Fruit fly (Drosophila melanogaster) whole organism, embryonic: ENCODE measurements around the gene CG13457.

Experiments
- Atf3 ChIP-seq: fragments of 200-800 bp; sonication (Bioruptor generic); optimal IDR thresholded peaks from 3 replicates; lab custom pipeline; 2016; ENCODE audit warnings: missing biosample characterization, missing genetic modification characterization
- CG11093 ChIP-seq: fragments of 200-800 bp; sonication (Bioruptor generic); IDR thresholded peaks from 3 replicates; pipeline ENCODE4 v1.3.6; 2022; ENCODE audit warnings: missing biosample characterization, missing genetic modification characterization
- CG11504 ChIP-seq: fragments of 200-800 bp; sonication (Bioruptor generic); optimal IDR thresholded peaks from 3 replicates; lab custom pipeline; 2019; ENCODE audit warnings: missing biosample characterization, mild to moderate bottlenecking, missing genetic modification characterization, moderate library complexity
- CG1233 ChIP-seq: fragments of 200-800 bp; sonication (Bioruptor generic); optimal IDR thresholded peaks from 4 replicates; lab custom pipeline; 2018; ENCODE audit warnings: missing biosample characterization, mild to moderate bottlenecking, missing genetic modification characterization
- CG14667 ChIP-seq: fragments of 200-800 bp; sonication (Bioruptor generic); IDR thresholded peaks from 2 replicates; pipeline ENCODE4 v1.3.6; 2022; ENCODE audit warnings: missing biosample characterization, missing genetic modification characterization
- CG14965 ChIP-seq: fragments of 200-800 bp; sonication (Bioruptor generic); optimal IDR thresholded peaks from 2 replicates; lab custom pipeline; 2016; ENCODE audit warnings: missing biosample characterization, missing genetic modification characterization, borderline replicate concordance
- CG17328 ChIP-seq: fragments of 200-800 bp; sonication (Bioruptor generic); IDR thresholded peaks from 2 replicates; pipeline ENCODE4 v1.3.6; 2022; ENCODE audit warnings: missing biosample characterization, missing genetic modification characterization
- CG17568 ChIP-seq: fragments of 200-800 bp; sonication (Bioruptor generic); optimal IDR thresholded peaks from 2 replicates; lab custom pipeline; 2018; ENCODE audit warnings: missing biosample characterization, mild to moderate bottlenecking, missing genetic modification characterization, moderate library complexity
- CG1792 ChIP-seq: fragments of 200-800 bp; sonication (Bioruptor generic); optimal IDR thresholded peaks from 2 replicates; lab custom pipeline; 2016; ENCODE audit warnings: missing biosample characterization, missing genetic modification characterization
- CG1832 ChIP-seq: fragments of 200-800 bp; sonication (Bioruptor generic); optimal IDR thresholded peaks from 2 replicates; lab custom pipeline; 2017; ENCODE audit warnings: missing biosample characterization, mild to moderate bottlenecking, missing genetic modification characterization, inconsistent platforms
- CG2202 ChIP-seq: fragments of 200-800 bp; sonication (Bioruptor generic); optimal IDR thresholded peaks from 2 replicates; lab custom pipeline; 2018; ENCODE audit warnings: missing biosample characterization, mild to moderate bottlenecking, missing genetic modification characterization
- CG2678 ChIP-seq: fragments of 200-800 bp; sonication (Bioruptor generic); optimal IDR thresholded peaks from 3 replicates; lab custom pipeline; 2019; ENCODE audit warnings: missing biosample characterization, mild to moderate bottlenecking, missing genetic modification characterization, moderate library complexity
- CG2875 ChIP-seq: fragments of 200-800 bp; sonication (Bioruptor generic); optimal IDR thresholded peaks from 2 replicates; lab custom pipeline; 2017; ENCODE audit warnings: missing biosample characterization, mild to moderate bottlenecking, missing genetic modification characterization, missing genetic modification reagents
- CG30020 ChIP-seq: fragments of 200-800 bp; optimal IDR thresholded peaks from 2 replicates; lab custom pipeline; 2019; ENCODE audit warnings: missing biosample characterization, mild to moderate bottlenecking, missing genetic modification characterization, moderate library complexity
- CG32772 ChIP-seq: fragments of 200-800 bp; sonication (Bioruptor generic); IDR thresholded peaks from 2 replicates; pipeline ENCODE4 v1.3.6; 2022; ENCODE audit warnings: missing biosample characterization, missing genetic modification characterization
- CG3407 ChIP-seq: fragments of 200-800 bp; sonication (Bioruptor generic); optimal IDR thresholded peaks from 2 replicates; lab custom pipeline; 2018; ENCODE audit warnings: missing biosample characterization, mild to moderate bottlenecking, missing genetic modification characterization
- CG4328 ChIP-seq: fragments of 200-800 bp; sonication (Bioruptor generic); optimal IDR thresholded peaks from 3 replicates; lab custom pipeline; 2017; ENCODE audit warnings: missing biosample characterization, missing genetic modification reagents, missing genetic modification characterization
- CG4707 ChIP-seq: fragments of 200-800 bp; sonication (Bioruptor generic); optimal IDR thresholded peaks from 2 replicates; lab custom pipeline; 2018; ENCODE audit warnings: missing biosample characterization, mild to moderate bottlenecking, missing genetic modification characterization, moderate library complexity
- CG7745 ChIP-seq: fragments of 200-800 bp; sonication (Bioruptor generic); optimal IDR thresholded peaks from 2 replicates; lab custom pipeline; 2018; ENCODE audit warnings: missing biosample characterization, mild to moderate bottlenecking, missing genetic modification characterization, moderate library complexity
- CoRest ChIP-seq: fragments of 200-800 bp; sonication (Bioruptor generic); optimal IDR thresholded peaks from 3 replicates; lab custom pipeline; 2018; ENCODE audit warnings: missing biosample characterization, mild to moderate bottlenecking, missing genetic modification characterization, moderate library complexity
- Drgx ChIP-seq: fragments of 200-800 bp; sonication (Bioruptor generic); IDR thresholded peaks from 2 replicates; pipeline ENCODE4 v1.3.6; 2022; ENCODE audit warnings: missing biosample characterization, missing genetic modification characterization
- Ets65A ChIP-seq: fragments of 200-800 bp; sonication (Bioruptor generic); peaks from one replicate; lab custom pipeline; 2016; ENCODE audit warnings: missing biosample characterization, missing genetic modification characterization
- H15 ChIP-seq: fragments of 200-800 bp; sonication (Bioruptor generic); IDR thresholded peaks from 3 replicates; pipeline ENCODE4 v1.3.6; 2022; ENCODE audit warnings: missing biosample characterization, missing genetic modification characterization
- HLH4C ChIP-seq: fragments of 200-800 bp; sonication (Bioruptor generic); IDR thresholded peaks from 3 replicates; pipeline ENCODE4 v1.3.6; 2022; ENCODE audit warnings: missing biosample characterization, missing genetic modification characterization; ENCODE audit not compliant: partially characterized antibody
- HmgZ ChIP-seq: fragments of 200-800 bp; sonication (Bioruptor generic); optimal IDR thresholded peaks from 2 replicates; lab custom pipeline; 2018; ENCODE audit warnings: missing biosample characterization, mild to moderate bottlenecking, missing genetic modification characterization
- Hmr ChIP-seq: fragments of 200-800 bp; sonication (Bioruptor generic); optimal IDR thresholded peaks from 3 replicates; lab custom pipeline; 2017; ENCODE audit warnings: mild to moderate bottlenecking, missing biosample characterization, missing genetic modification reagents, missing genetic modification characterization
- Jarid2 ChIP-seq: fragments of 200-800 bp; sonication (Bioruptor generic); optimal IDR thresholded peaks from 3 replicates; lab custom pipeline; 2017; ENCODE audit warnings: mild to moderate bottlenecking, missing biosample characterization, missing genetic modification reagents, missing genetic modification characterization
- NC2β ChIP-seq: fragments of 200-800 bp; sonication (Bioruptor generic); optimal IDR thresholded peaks from 2 replicates; lab custom pipeline; 2016; ENCODE audit warnings: missing biosample characterization, missing genetic modification characterization
- Oli ChIP-seq: fragments of 200-800 bp; sonication (Bioruptor generic); optimal IDR thresholded peaks from 2 replicates; lab custom pipeline; 2018; ENCODE audit warnings: missing biosample characterization, mild to moderate bottlenecking, missing genetic modification characterization, moderate library complexity
- Rfx ChIP-seq: fragments of 200-800 bp; sonication (Bioruptor generic); IDR thresholded peaks from 2 replicates; pipeline ENCODE4 v1.3.6; 2022; ENCODE audit warnings: missing biosample characterization, missing genetic modification characterization
- Usf ChIP-seq: fragments of 200-800 bp; sonication (Bioruptor generic); optimal IDR thresholded peaks from 2 replicates; lab custom pipeline; 2017; ENCODE audit warnings: missing genotype, missing biosample characterization, missing genetic modification characterization
- btn ChIP-seq: fragments of 200-800 bp; sonication (Bioruptor generic); optimal IDR thresholded peaks from 2 replicates; lab custom pipeline; 2016; ENCODE audit warnings: missing biosample characterization, missing genetic modification characterization
- cas ChIP-seq: fragments of 200-800 bp; sonication (Bioruptor generic); IDR thresholded peaks from 2 replicates; pipeline ENCODE4 v1.3.6; 2022; ENCODE audit warnings: missing biosample characterization, missing genetic modification characterization
- insv ChIP-seq, 2 experiments: fragments of 200-800 bp; sonication (Bioruptor generic); optimal IDR thresholded peaks; 3 replicates each; lab custom pipeline; 2016 to 2018; ENCODE audit warnings: missing biosample characterization in 2 of 2, missing genetic modification characterization in 2 of 2
- inv ChIP-seq: fragments of 200-800 bp; sonication (Bioruptor generic); IDR thresholded peaks from 2 replicates; pipeline ENCODE4 v1.3.6; 2022; ENCODE audit warnings: missing biosample characterization, missing genetic modification characterization; ENCODE audit not compliant: partially characterized antibody
- jing ChIP-seq: fragments of 200-800 bp; sonication (Bioruptor generic); optimal IDR thresholded peaks from 2 replicates; lab custom pipeline; 2018; ENCODE audit warnings: missing biosample characterization, mild to moderate bottlenecking, missing genetic modification characterization
- lilli ChIP-seq: fragments of 200-800 bp; sonication (Bioruptor generic); optimal IDR thresholded peaks from 3 replicates; lab custom pipeline; 2016; ENCODE audit warnings: missing biosample characterization, missing genetic modification characterization
- peb ChIP-seq: fragments of 200-800 bp; sonication (Bioruptor generic); IDR thresholded peaks from 2 replicates; pipeline ENCODE4 v1.3.6; 2022; ENCODE audit warnings: missing biosample characterization, missing genetic modification characterization
- phol ChIP-seq: fragments of 200-800 bp; sonication (Bioruptor generic); optimal IDR thresholded peaks from 3 replicates; lab custom pipeline; 2018; ENCODE audit warnings: missing biosample characterization, mild to moderate bottlenecking, missing genetic modification characterization, moderate library complexity
- prd ChIP-seq, 3 experiments: fragments of >200 bp in 2 of 3; fragments of 200-800 bp in 1 of 3; sonication (Bioruptor generic) in 1 of 3; optimal IDR thresholded peaks in 2 of 3; IDR thresholded peaks in 1 of 3; 2 replicates in 2 of 3; 3 replicates in 1 of 3; pipeline versions ENCODE4 v1.3.6 to Lab custom; 2017 to 2022; ENCODE audit warnings: missing biosample characterization in 1 of 3, missing genetic modification characterization in 1 of 3
- sc ChIP-seq, 3 experiments: fragments of >200 bp in 2 of 3; fragments of 200-800 bp in 1 of 3; sonication (Bioruptor generic) in 1 of 3; optimal IDR thresholded peaks; 2 replicates in 2 of 3; 3 replicates in 1 of 3; lab custom pipeline; 2017; ENCODE audit warnings: mild to moderate bottlenecking in 1 of 3, missing biosample characterization in 1 of 3, missing genetic modification characterization in 1 of 3, missing genetic modification reagents in 1 of 3
- scrt ChIP-seq: fragments of 200-800 bp; sonication (Bioruptor generic); optimal IDR thresholded peaks from 2 replicates; lab custom pipeline; 2018; ENCODE audit warnings: missing biosample characterization, mild to moderate bottlenecking, missing genetic modification characterization, moderate library complexity
- sens-2 ChIP-seq: fragments of 200-800 bp; sonication (Bioruptor generic); IDR thresholded peaks from 2 replicates; pipeline ENCODE4 v1.3.6; 2022; ENCODE audit warnings: missing biosample characterization, missing genetic modification characterization
- sug ChIP-seq: fragments of 200-800 bp; optimal IDR thresholded peaks from 2 replicates; lab custom pipeline; 2019; ENCODE audit warnings: missing biosample characterization, mild to moderate bottlenecking, missing genetic modification characterization, moderate library complexity
- tin ChIP-seq: fragments of 200-800 bp; sonication (Bioruptor generic); optimal IDR thresholded peaks from 3 replicates; lab custom pipeline; 2016; ENCODE audit warnings: missing biosample characterization, missing genetic modification characterization
- twi ChIP-seq: fragments of 200-800 bp; optimal IDR thresholded peaks from 2 replicates; lab custom pipeline; 2019; ENCODE audit warnings: missing biosample characterization, mild to moderate bottlenecking, missing genetic modification characterization, moderate library complexity
- vfl ChIP-seq: fragments of 200-800 bp; sonication (Bioruptor generic); optimal IDR thresholded peaks from 2 replicates; lab custom pipeline; 2016; ENCODE audit warnings: missing biosample characterization, missing genetic modification characterization
- wek ChIP-seq: fragments of 200-800 bp; sonication (Bioruptor generic); optimal IDR thresholded peaks from 3 replicates; lab custom pipeline; 2018; ENCODE audit warnings: missing biosample characterization, mild to moderate bottlenecking, missing genetic modification characterization, moderate library complexity

The CG13457 gene

dm6 chr3L:15107776-15108379 is 23.3 kb downstream of the CG13457 start (continued):
- TF ChIP-seq CG14965 (GFP tag; lab: Kevin White, UChicago) (no peak), CG2678 (tag; lab: Kevin White, UChicago) (no peak), NC2β (GFP tag; lab: Kevin White, UChicago) (no peak), sc (optimal IDR thresholded peaks at IDR 0.05; lab: Kevin White, UChicago) (no peak), sc (GFP tag; optimal IDR thresholded peaks at IDR 0.05; lab: Kevin White, UChicago) (peak; percentile 45), wek (GFP tag; lab: Kevin White, UChicago) (no peak), twi (tag; lab: Kevin White, UChicago) (peak; percentile 20), CG17568 (GFP tag; lab: Kevin White, UChicago) (no peak), HLH4C (GFP tag; lab: Robert Waterston, UW) (no peak), peb (GFP tag; lab: Robert Waterston, UW) (no peak), CG2202 (tag; lab: Kevin White, UChicago) (peak; percentile 30), CG1832 (GFP tag; lab: Kevin White, UChicago) (peak; percentile 25), CG17328 (GFP tag; lab: Robert Waterston, UW) (0 out of 2 replicates have a peak, but pooled peaks have one; percentile 44), CG4707 (no peak), CG11093 (0 out of 3 replicates have a peak, but pooled peaks have one; percentile 32), insv (GFP tag; optimal IDR thresholded peaks at IDR 0.05; lab: Kevin White, UChicago) (no peak), HmgZ (tag; lab: Kevin White, UChicago) (no peak), jing (GFP tag; lab: Kevin White, UChicago) (no peak), Drgx (peak; percentile 87), vfl (GFP tag; lab: Kevin White, UChicago) (no peak), CG32772 (GFP tag; lab: Robert Waterston, UW) (0 out of 2 replicates have a peak, but pooled peaks have one; percentile 42), Hmr (peak; percentile 52), CG3407 (GFP tag; lab: Kevin White, UChicago) (peak; percentile 52), CoRest (peak; percentile 60), CG7745 (tag; lab: Kevin White, UChicago) (no peak), cas (no peak), CG14667 (no peak), CG1792 (GFP tag; lab: Kevin White, UChicago) (no peak), sens-2 (GFP tag; lab: Robert Waterston, UW) (no peak), CG1233 (GFP tag; lab: Kevin White, UChicago) (peak; percentile 24), lilli (GFP tag; lab: Kevin White, UChicago) (peak; percentile 7), phol (tag; lab: Kevin White, UChicago) (peak; percentile 65), tin (GFP tag; lab: Kevin White, UChicago) (peak; percentile 34), Ets65A (GFP tag; lab: Kevin White, UChicago) (peak; percentile 75), prd (optimal IDR thresholded peaks at IDR 0.05; lab: Kevin White, UChicago) (no peak), prd (GFP tag; IDR thresholded peaks at IDR 0.05; lab: Robert Waterston, UW) (peak; percentile 58; the same call in 1 of the 3 replicates), inv (no peak), Usf (peak; percentile 5), CG30020 (peak; percentile 13), CG4328 (peak; percentile 9), Jarid2 (no peak), Atf3 (GFP tag; lab: Kevin White, UChicago) (no peak), scrt (no peak), sug (tag; lab: Kevin White, UChicago) (no peak), CG11504 (tag; lab: Kevin White, UChicago) (peak; percentile 70), btn (no peak), Rfx (no peak), H15 (GFP tag; lab: Robert Waterston, UW) (no peak), CG2875 (GFP tag; lab: Kevin White, UChicago) (peak; percentile 50), Oli (tag; lab: Kevin White, UChicago) (peak; percentile 63)
